Fruit fly (Drosophila melanogaster): Measurements from ENCODE around the gene CG44044.

dm6 chr3R:16327549-16327948, 5.9 kb downstream of the CG44044 start, which contains the start of gene CG17930:
- no peak for TF ChIP-seq ovo (GFP tag; optimal IDR thresholded peaks at IDR 0.05)
- no peak for TF ChIP-seq Clk (GFP tag; optimal IDR thresholded peaks at IDR 0.05)
- TF ChIP-seq Crg-1 (GFP tag; optimal IDR thresholded peaks at IDR 0.05) = no peak
- TF ChIP-seq kay (GFP tag; ENCODE audit: borderline replicate concordance) = no peak
- no peak for TF ChIP-seq CG12768 (GFP tag; optimal IDR thresholded peaks at IDR 0.05)
- no peak for TF ChIP-seq Mnt (GFP tag; optimal IDR thresholded peaks at IDR 0.05)
- no peak for TF ChIP-seq CG33017 (tag; optimal IDR thresholded peaks at IDR 0.05)
- TF ChIP-seq CG1620 (GFP tag; optimal IDR thresholded peaks at IDR 0.05) = no peak
- TF ChIP-seq toe (GFP tag; optimal IDR thresholded peaks at IDR 0.05) = no peak
- no peak for TF ChIP-seq CG7101 (tag; optimal IDR thresholded peaks at IDR 0.05)
